Worm (Caenorhabditis elegans) whole organism, L1 larva: ENCODE data around the gene nhr-205.
A peak's percentile ranks its signal among the peaks of the same experiment; 100 is the strongest.

Source experiments
- C04F5.9 ChIP-seq: sonication (generic microtip); optimal IDR thresholded peaks from 2 replicates; lab custom pipeline; 2016; ENCODE audit warnings: missing genetic modification characterization, missing compliant biosample characterization
- C16A3.4 ChIP-seq: fragments of 150-350 bp; optimal IDR thresholded peaks from 2 replicates; lab custom pipeline; 2014; ENCODE audit warnings: missing biosample characterization, missing genetic modification characterization
- C34B4.2 ChIP-seq: sonication (generic microtip); optimal IDR thresholded peaks from 2 replicates; lab custom pipeline; 2017; ENCODE audit warnings: mild to moderate bottlenecking, missing genetic modification characterization, missing compliant biosample characterization
- F16B12.6 ChIP-seq: fragments of 150-350 bp; optimal IDR thresholded peaks from 2 replicates; lab custom pipeline; 2014; ENCODE audit warnings: missing biosample characterization, missing genetic modification characterization
- aha-1 ChIP-seq: fragments of 150-350 bp; optimal IDR thresholded peaks from 2 replicates; lab custom pipeline; 2014; ENCODE audit warnings: missing biosample characterization, missing genetic modification characterization
- alr-1 ChIP-seq: fragments of 200-800 bp; sonication (Bioruptor generic); optimal IDR thresholded peaks from 2 replicates; lab custom pipeline; 2018; ENCODE audit warnings: borderline replicate concordance, mild to moderate bottlenecking, missing genetic modification characterization, missing compliant biosample characterization
- ama-1 ChIP-seq: fragments of 150-350 bp; optimal IDR thresholded peaks from 2 replicates; lab custom pipeline; 2014
- blmp-1 ChIP-seq: fragments of 150-350 bp; optimal IDR thresholded peaks from 2 replicates; lab custom pipeline; 2014; ENCODE audit warnings: missing biosample characterization, missing genetic modification characterization
- ceh-63 ChIP-seq: fragments of 200-800 bp; sonication (Bioruptor generic); optimal IDR thresholded peaks from 2 replicates; lab custom pipeline; 2018; ENCODE audit warnings: mild to moderate bottlenecking, missing genetic modification characterization, missing compliant biosample characterization
- ceh-8 ChIP-seq: fragments of 200-800 bp; sonication (Bioruptor generic); optimal IDR thresholded peaks from 2 replicates; lab custom pipeline; 2018; ENCODE audit warnings: mild to moderate bottlenecking, missing genetic modification characterization, moderate library complexity, missing compliant biosample characterization
- ceh-90 ChIP-seq: sonication (generic microtip); optimal IDR thresholded peaks from 2 replicates; lab custom pipeline; 2016; ENCODE audit warnings: missing genetic modification characterization, missing compliant biosample characterization
- dpl-1 ChIP-seq, 3 experiments: fragments of 150-350 bp in 2 of 3; sonication (generic microtip) in 1 of 3; optimal IDR thresholded peaks; 2 replicates each; lab custom pipeline; 2014 to 2017; ENCODE audit warnings: missing biosample characterization in 3 of 3, missing genetic modification characterization in 3 of 3, missing genetic modification reagents in 3 of 3
- efl-1 ChIP-seq, 4 experiments: fragments of 150-350 bp; optimal IDR thresholded peaks in 3 of 4; peaks in 1 of 4; 1 replicate in 1 of 4; 2 replicates in 3 of 4; lab custom pipeline; 2014; ENCODE audit warnings: missing biosample characterization in 2 of 4, missing genetic modification characterization in 2 of 4, missing genetic modification reagents in 2 of 4
- egl-27 ChIP-seq, 2 experiments: fragments of 150-350 bp in 1 of 2; sonication (generic microtip); optimal IDR thresholded peaks; 3 replicates each; lab custom pipeline; 2017 to 2018; ENCODE audit warnings: missing biosample characterization in 2 of 2, missing genetic modification characterization in 2 of 2, missing genetic modification reagents in 2 of 2
- elt-2 ChIP-seq: sonication (generic microtip); optimal IDR thresholded peaks from 2 replicates; lab custom pipeline; 2016; ENCODE audit warnings: missing genetic modification characterization, mild to moderate bottlenecking, inconsistent platforms, missing compliant biosample characterization, missing genetic modification reagents
- elt-3 ChIP-seq, 6 experiments: fragments of 150-350 bp in 1 of 6; sonication (generic microtip); optimal IDR thresholded peaks; 2 replicates each; lab custom pipeline; 2017 to 2018; ENCODE audit warnings: missing biosample characterization in 6 of 6, missing genetic modification characterization in 6 of 6, inconsistent platforms in 1 of 6
- ets-5 ChIP-seq: fragments of 200-800 bp; sonication (Bioruptor generic); IDR thresholded peaks from 2 replicates; pipeline ENCODE4 v1.3.6; 2022; ENCODE audit warnings: missing genetic modification characterization, missing compliant biosample characterization
- fkh-10 ChIP-seq: sonication (generic microtip); optimal IDR thresholded peaks from 2 replicates; lab custom pipeline; 2017; ENCODE audit warnings: missing biosample characterization, missing genetic modification reagents, missing genetic modification characterization
- fkh-8 ChIP-seq: sonication (generic microtip); optimal IDR thresholded peaks from 2 replicates; lab custom pipeline; 2016; ENCODE audit warnings: mild to moderate bottlenecking, missing genetic modification characterization, missing compliant biosample characterization
- grh-1 ChIP-seq: fragments of 200-800 bp; sonication (Bioruptor generic); IDR thresholded peaks from 2 replicates; pipeline ENCODE4 v1.3.6; 2022; ENCODE audit warnings: missing genetic modification reagents, missing genetic modification characterization, missing compliant biosample characterization
- hlh-17 ChIP-seq: fragments of 200-800 bp; sonication (Bioruptor generic); optimal IDR thresholded peaks from 2 replicates; lab custom pipeline; 2018; ENCODE audit warnings: missing genetic modification characterization, mild to moderate bottlenecking, missing compliant biosample characterization, moderate library complexity, borderline replicate concordance
- hlh-4 ChIP-seq: sonication (generic microtip); optimal IDR thresholded peaks from 2 replicates; lab custom pipeline; 2016; ENCODE audit warnings: mild to moderate bottlenecking, missing genetic modification characterization, missing compliant biosample characterization
- irx-1 ChIP-seq: sonication (generic microtip); optimal IDR thresholded peaks from 2 replicates; lab custom pipeline; 2016; ENCODE audit warnings: missing genetic modification characterization, missing compliant biosample characterization
- lin-14 ChIP-seq: fragments of 200-800 bp; sonication (Bioruptor generic); optimal IDR thresholded peaks from 2 replicates; lab custom pipeline; 2018; ENCODE audit warnings: mild to moderate bottlenecking, missing genetic modification characterization, moderate library complexity, missing compliant biosample characterization
- lin-15B ChIP-seq: fragments of 150-350 bp; sonication (generic microtip); optimal IDR thresholded peaks from 3 replicates; lab custom pipeline; 2014; ENCODE audit warnings: missing biosample characterization, missing genetic modification characterization
- lin-35 ChIP-seq, 2 experiments: fragments of 150-350 bp; optimal IDR thresholded peaks; 2 replicates each; lab custom pipeline; 2014; ENCODE audit warnings: missing biosample characterization in 2 of 2, missing genetic modification characterization in 2 of 2, missing genetic modification reagents in 2 of 2
- lin-39 ChIP-seq: fragments of 150-350 bp; optimal IDR thresholded peaks from 2 replicates; lab custom pipeline; 2014; ENCODE audit warnings: missing biosample characterization, missing genetic modification reagents, missing genetic modification characterization
- lir-3 ChIP-seq: sonication (generic microtip); optimal IDR thresholded peaks from 2 replicates; lab custom pipeline; 2016; ENCODE audit warnings: mild to moderate bottlenecking, missing genetic modification characterization, moderate library complexity, missing compliant biosample characterization; ENCODE audit not compliant: poor library complexity
- lsy-2 ChIP-seq, 2 experiments: fragments of 150-350 bp; optimal IDR thresholded peaks; 2 replicates each; lab custom pipeline; 2014; ENCODE audit warnings: missing biosample characterization in 2 of 2, missing genetic modification characterization in 2 of 2
- mab-9 ChIP-seq: fragments of 200-800 bp; sonication (Bioruptor generic); IDR thresholded peaks from 2 replicates; pipeline ENCODE4 v1.3.6; 2022; ENCODE audit warnings: missing genetic modification reagents, missing genetic modification characterization, missing compliant biosample characterization
- nhr-11 ChIP-seq: fragments of 150-350 bp; optimal IDR thresholded peaks from 2 replicates; lab custom pipeline; 2014; ENCODE audit warnings: missing biosample characterization, missing genetic modification characterization
- nhr-12 ChIP-seq: sonication (generic microtip); optimal IDR thresholded peaks from 2 replicates; lab custom pipeline; 2017; ENCODE audit warnings: missing biosample characterization, missing genetic modification characterization
- nhr-19 ChIP-seq: fragments of 200-800 bp; sonication (Bioruptor generic); conservative IDR thresholded peaks from 2 replicates; pipeline ENCODE4 v1.3.6; 2022; ENCODE audit warnings: missing genetic modification characterization, missing compliant biosample characterization
- nhr-20 ChIP-seq: sonication (generic microtip); optimal IDR thresholded peaks from 2 replicates; lab custom pipeline; 2016; ENCODE audit warnings: mild to moderate bottlenecking, missing genetic modification characterization, missing compliant biosample characterization
- nhr-28 ChIP-seq: fragments of 150-350 bp; optimal IDR thresholded peaks from 2 replicates; lab custom pipeline; 2014; ENCODE audit warnings: missing biosample characterization, missing genetic modification characterization
- nhr-71 ChIP-seq: sonication (generic microtip); optimal IDR thresholded peaks from 2 replicates; lab custom pipeline; 2016; ENCODE audit warnings: mild to moderate bottlenecking, missing genetic modification characterization, moderate library complexity, missing compliant biosample characterization
- nhr-76 ChIP-seq: sonication (generic microtip); optimal IDR thresholded peaks from 2 replicates; lab custom pipeline; 2017; ENCODE audit warnings: missing biosample characterization, missing genetic modification characterization
- nhr-77 ChIP-seq: fragments of 150-350 bp; optimal IDR thresholded peaks from 2 replicates; lab custom pipeline; 2014; ENCODE audit warnings: missing biosample characterization, missing genetic modification characterization
- nhr-84 ChIP-seq: sonication (generic microtip); optimal IDR thresholded peaks from 2 replicates; lab custom pipeline; 2017; ENCODE audit warnings: missing biosample characterization, missing genetic modification characterization
- nhr-90 ChIP-seq: sonication (generic microtip); optimal IDR thresholded peaks from 2 replicates; lab custom pipeline; 2016; ENCODE audit warnings: mild to moderate bottlenecking, missing genetic modification characterization, missing compliant biosample characterization; ENCODE audit not compliant: poor library complexity
- pax-3 ChIP-seq: fragments of 200-800 bp; sonication (Bioruptor generic); optimal IDR thresholded peaks from 2 replicates; lab custom pipeline; 2018; ENCODE audit warnings: mild to moderate bottlenecking, missing genetic modification characterization, moderate library complexity, missing compliant biosample characterization
- pqm-1 ChIP-seq: sonication (generic microtip); optimal IDR thresholded peaks from 3 replicates; lab custom pipeline; 2017; ENCODE audit warnings: missing biosample characterization, missing genetic modification characterization
- rnt-1 ChIP-seq: sonication (generic microtip); optimal IDR thresholded peaks from 2 replicates; lab custom pipeline; 2016; ENCODE audit warnings: mild to moderate bottlenecking, missing genetic modification characterization, moderate library complexity, missing compliant biosample characterization
- snpc-4 ChIP-seq: fragments of 150-350 bp; optimal IDR thresholded peaks from 2 replicates; lab custom pipeline; 2014; ENCODE audit warnings: missing biosample characterization, missing genetic modification characterization
- snu-23 ChIP-seq: sonication (generic microtip); optimal IDR thresholded peaks from 2 replicates; lab custom pipeline; 2016; ENCODE audit warnings: missing genetic modification characterization, missing compliant biosample characterization
- sox-4 ChIP-seq: sonication (generic microtip); optimal IDR thresholded peaks from 2 replicates; lab custom pipeline; 2016; ENCODE audit warnings: missing genetic modification characterization, missing compliant biosample characterization
- sptf-1 ChIP-seq: fragments of 150-350 bp; optimal IDR thresholded peaks from 2 replicates; lab custom pipeline; 2014; ENCODE audit warnings: missing biosample characterization, missing genetic modification characterization
- swsn-7 ChIP-seq: sonication (generic microtip); optimal IDR thresholded peaks from 2 replicates; lab custom pipeline; 2016; ENCODE audit warnings: missing genetic modification characterization, missing compliant biosample characterization
- unc-62 ChIP-seq: fragments of 150-350 bp; optimal IDR thresholded peaks from 2 replicates; lab custom pipeline; 2014; ENCODE audit warnings: missing biosample characterization, missing genetic modification reagents, missing genetic modification characterization
- unc-86 ChIP-seq: sonication (generic microtip); optimal IDR thresholded peaks from 2 replicates; lab custom pipeline; 2016; ENCODE audit warnings: missing genetic modification characterization, missing compliant biosample characterization
- vab-15 ChIP-seq: sonication (generic microtip); optimal IDR thresholded peaks from 2 replicates; lab custom pipeline; 2017; ENCODE audit warnings: missing genotype, mild to moderate bottlenecking, missing genetic modification characterization, missing compliant biosample characterization
- xbp-1 ChIP-seq: sonication (generic microtip); optimal IDR thresholded peaks from 2 replicates; lab custom pipeline; 2016; ENCODE audit warnings: missing genetic modification characterization, missing compliant biosample characterization
- zag-1 ChIP-seq: fragments of 150-350 bp; optimal IDR thresholded peaks from 2 replicates; lab custom pipeline; 2014; ENCODE audit warnings: missing biosample characterization, missing genetic modification characterization
- ztf-4 ChIP-seq: fragments of 150-350 bp; optimal IDR thresholded peaks from 2 replicates; lab custom pipeline; 2014; ENCODE audit warnings: missing biosample characterization, missing genetic modification characterization

Gene nhr-205

DNA sequence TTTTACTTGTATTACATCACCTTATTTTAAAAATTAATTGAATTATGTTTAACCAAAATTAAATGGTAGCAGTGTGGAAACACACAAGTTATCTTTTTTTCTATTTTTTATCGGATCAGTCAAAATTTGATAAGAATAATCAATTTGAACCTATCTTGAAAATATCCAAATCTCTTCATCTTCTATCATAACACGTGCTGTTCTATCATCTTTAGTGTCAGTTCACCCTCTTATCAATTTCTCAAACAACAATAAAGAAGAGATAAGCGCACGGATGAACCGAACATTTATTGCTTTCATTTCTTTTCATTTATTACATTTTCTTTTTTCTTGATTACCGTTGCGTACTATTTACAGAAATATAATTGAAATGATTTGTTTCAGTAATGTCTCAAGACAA lies 5.5 kb upstream of the nhr-205 start, which contains the start of gene R04B5.5:
TSS of gene R04B5.5 (plus strand) at position 378 of the 400 bp plus-strand sequence.
- peak in 1 of 2 experiments; percentile 30 for TF ChIP-seq lin-35 (GFP tag; optimal IDR thresholded peaks at IDR 0.05; lab: Kevin White, UChicago)
- TF ChIP-seq alr-1, result no peak
- peak in 5 of 6 experiments; percentile 83 to 97 (median 91) for TF ChIP-seq elt-3 (tag; optimal IDR thresholded peaks at IDR 0.05; lab: Kevin White, UChicago)
- no peak for TF ChIP-seq swsn-7 (tag; lab: Kevin White, UChicago)
- no peak for TF ChIP-seq nhr-12 (tag; lab: Kevin White, UChicago)
- no peak for TF ChIP-seq efl-1 (optimal IDR thresholded peaks at IDR 0.05; lab: Kevin White, UChicago)
- no peak for TF ChIP-seq efl-1 (GFP tag; optimal IDR thresholded peaks at IDR 0.05 in 1 of 2; lab: Kevin White, UChicago)
- no peak for TF ChIP-seq lin-15B (tag; lab: Kevin White, UChicago)
- no peak for TF ChIP-seq C04F5.9 (tag; lab: Kevin White, UChicago)
- TF ChIP-seq lir-3 (tag; lab: Kevin White, UChicago), result no peak
- TF ChIP-seq pqm-1 (tag; lab: Kevin White, UChicago), result no peak
- no peak for TF ChIP-seq C16A3.4 (tag; lab: Kevin White, UChicago)
- TF ChIP-seq nhr-77 (tag; lab: Kevin White, UChicago), result no peak
- TF ChIP-seq ceh-63 (GFP tag; lab: Kevin White, UChicago), result no peak
- TF ChIP-seq sox-4, result no peak
- TF ChIP-seq xbp-1 (tag; lab: Kevin White, UChicago), result no peak
- TF ChIP-seq nhr-71 (tag; lab: Kevin White, UChicago), result peak; percentile 72
- TF ChIP-seq grh-1 (GFP tag; lab: Robert Waterston, UW), result no peak
- TF ChIP-seq sptf-1 (tag; lab: Kevin White, UChicago), result no peak
- TF ChIP-seq C34B4.2, result no peak
- TF ChIP-seq vab-15, result no peak
- TF ChIP-seq unc-62 (GFP tag; lab: Kevin White, UChicago), result no peak
- TF ChIP-seq ceh-8, result no peak
- TF ChIP-seq ama-1 (lab: Kevin White, UChicago), result no peak
- no peak for TF ChIP-seq F16B12.6 (tag; lab: Kevin White, UChicago)
- no peak for TF ChIP-seq mab-9 (GFP tag; lab: Robert Waterston, UW)
- peak; percentile 48 for TF ChIP-seq nhr-90 (tag; lab: Kevin White, UChicago)
- TF ChIP-seq fkh-10, result no peak
- no peak for TF ChIP-seq rnt-1 (tag; lab: Kevin White, UChicago)
- TF ChIP-seq nhr-84 (tag; lab: Kevin White, UChicago), result no peak
- TF ChIP-seq zag-1, result no peak
- no peak for TF ChIP-seq fkh-8 (tag; lab: Kevin White, UChicago)
- peak; percentile 82 for TF ChIP-seq lin-14 (GFP tag; lab: Kevin White, UChicago)
- TF ChIP-seq egl-27 (tag; optimal IDR thresholded peaks at IDR 0.05; lab: Kevin White, UChicago), result no peak
- no peak for TF ChIP-seq dpl-1 (GFP tag; optimal IDR thresholded peaks at IDR 0.05; lab: Kevin White, UChicago)
- no peak for TF ChIP-seq ets-5 (GFP tag; lab: Robert Waterston, UW)
- TF ChIP-seq nhr-19 (GFP tag; lab: Robert Waterston, UW), result peak; percentile 39
- no peak for TF ChIP-seq hlh-17
- no peak for TF ChIP-seq snpc-4 (tag; lab: Kevin White, UChicago)
- TF ChIP-seq ceh-90 (tag; lab: Kevin White, UChicago), result no peak
- TF ChIP-seq nhr-28 (tag; lab: Kevin White, UChicago), result no peak
- TF ChIP-seq hlh-4, result no peak
- no peak for TF ChIP-seq lsy-2 (tag; optimal IDR thresholded peaks at IDR 0.05; lab: Kevin White, UChicago)
- TF ChIP-seq elt-2, result peak; percentile 82
- no peak for TF ChIP-seq nhr-11 (tag; lab: Kevin White, UChicago)
- TF ChIP-seq snu-23, result peak; percentile 51
- no peak for TF ChIP-seq nhr-76 (tag; lab: Kevin White, UChicago)
- no peak for TF ChIP-seq lin-39 (tag; lab: Kevin White, UChicago)
- TF ChIP-seq unc-86, result no peak
- no peak for TF ChIP-seq aha-1 (tag; lab: Kevin White, UChicago)
- TF ChIP-seq blmp-1 (tag; lab: Kevin White, UChicago), result peak; percentile 75
- no peak for TF ChIP-seq pax-3 (tag; lab: Kevin White, UChicago)
- no peak for TF ChIP-seq ztf-4
- peak; percentile 71 for TF ChIP-seq nhr-20 (tag; lab: Kevin White, UChicago)
- TF ChIP-seq irx-1 (tag; lab: Kevin White, UChicago), result no peak
